Worm (Caenorhabditis elegans) whole organism, late embryonic: ENCODE results near the gene T28D9.16.

Source experiments
- ceh-31 ChIP-seq: sonication (generic microtip); optimal IDR thresholded peaks from 2 replicates; lab custom pipeline; 2016; ENCODE audit warnings: missing genetic modification characterization, missing compliant biosample characterization
- gmeb-2 ChIP-seq: sonication (generic microtip); optimal IDR thresholded peaks from 2 replicates; lab custom pipeline; 2016; ENCODE audit warnings: missing genetic modification characterization, inconsistent platforms, missing compliant biosample characterization
- hlh-30 ChIP-seq: sonication (generic microtip); optimal IDR thresholded peaks from 2 replicates; lab custom pipeline; 2017; ENCODE audit warnings: antibody characterized with exemption, missing genetic modification characterization, missing compliant biosample characterization; ENCODE audit not compliant: insufficient read depth
- lin-11 ChIP-seq: fragments of 200-800 bp; sonication (Bioruptor generic); optimal IDR thresholded peaks from 2 replicates; lab custom pipeline; 2018; ENCODE audit warnings: mild to moderate bottlenecking, missing genetic modification characterization, missing compliant biosample characterization
- nfya-1 ChIP-seq: sonication (generic microtip); optimal IDR thresholded peaks from 2 replicates; lab custom pipeline; 2017; ENCODE audit warnings: missing genetic modification characterization, mild to moderate bottlenecking, missing compliant biosample characterization, antibody characterized with exemption, moderate library complexity
- nhr-11 ChIP-seq: fragments of 150-350 bp; optimal IDR thresholded peaks from 2 replicates; lab custom pipeline; 2014; ENCODE audit warnings: missing biosample characterization, missing genetic modification characterization
- odd-2 ChIP-seq: sonication (generic microtip); optimal IDR thresholded peaks from 2 replicates; lab custom pipeline; 2017; ENCODE audit warnings: antibody characterized with exemption, mild to moderate bottlenecking, missing genetic modification characterization, missing compliant biosample characterization
- pqm-1 ChIP-seq: sonication (generic microtip); optimal IDR thresholded peaks from 2 replicates; lab custom pipeline; 2016; ENCODE audit warnings: missing genetic modification characterization, missing compliant biosample characterization
- unc-55 ChIP-seq: sonication (generic microtip); optimal IDR thresholded peaks from 2 replicates; lab custom pipeline; 2017; ENCODE audit warnings: missing biosample characterization, missing genetic modification reagents, missing genetic modification characterization
- ztf-16 ChIP-seq: sonication (generic microtip); optimal IDR thresholded peaks from 2 replicates; lab custom pipeline; 2017; ENCODE audit warnings: missing genetic modification characterization, missing compliant biosample characterization

DNA sequence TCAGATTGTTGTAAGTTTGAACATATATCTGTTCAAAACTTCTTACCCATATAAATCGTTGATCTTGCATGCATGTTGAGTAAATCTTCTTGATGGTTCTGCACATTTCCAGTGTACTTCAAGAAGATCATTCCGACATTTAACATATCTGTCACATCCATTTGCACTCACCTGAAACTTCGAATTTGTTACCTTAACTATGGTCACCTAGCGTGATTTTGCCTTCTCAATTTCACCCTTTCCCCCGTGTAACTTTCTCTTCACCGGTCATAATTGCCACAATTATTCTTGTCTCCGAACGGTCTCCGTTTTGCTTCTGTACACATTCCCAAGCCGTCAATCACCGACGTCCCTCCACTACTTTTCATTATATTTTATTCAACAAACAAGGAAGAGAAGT lies 37.9 kb downstream of the T28D9.16 start:
- TF ChIP-seq nhr-11 (tag; lab: Kevin White, UChicago) (no peak), pqm-1 (tag; lab: Kevin White, UChicago) (no peak), nfya-1 (tag; lab: Kevin White, UChicago) (no peak), ceh-31 (tag; lab: Kevin White, UChicago) (no peak), ztf-16 (tag; lab: Kevin White, UChicago) (no peak), unc-55 (GFP tag; lab: Kevin White, UChicago) (no peak), odd-2 (tag; lab: Kevin White, UChicago) (no peak), gmeb-2 (tag; lab: Kevin White, UChicago) (no peak), lin-11 (no peak), hlh-30 (tag; lab: Kevin White, UChicago) (no peak)
